Fruit fly (Drosophila melanogaster) whole organism, adult: ENCODE data around the gene cni.

Experiments used
- CG12768 ChIP-seq: fragments of 200-800 bp; sonication (Bioruptor generic); optimal IDR thresholded peaks from 2 replicates; lab custom pipeline; 2017; ENCODE audit warnings: missing biosample characterization, missing genetic modification characterization, mild to moderate bottlenecking, moderate library complexity, missing genetic modification reagents
- CG1620 ChIP-seq: fragments of 200-800 bp; sonication (Bioruptor generic); optimal IDR thresholded peaks from 2 replicates; lab custom pipeline; 2016; ENCODE audit warnings: missing biosample characterization, missing genetic modification characterization
- CG7045 ChIP-seq: fragments of 200-800 bp; sonication (Bioruptor generic); optimal IDR thresholded peaks from 2 replicates; lab custom pipeline; 2017; ENCODE audit warnings: missing biosample characterization, mild to moderate bottlenecking, missing genetic modification characterization
- Hr96 ChIP-seq: fragments of 200-800 bp; sonication (Bioruptor generic); optimal IDR thresholded peaks from 2 replicates; lab custom pipeline; 2016; ENCODE audit warnings: missing biosample characterization, missing genetic modification characterization
- kay ChIP-seq: fragments of 200-800 bp; sonication (Bioruptor generic); peaks from one replicate; lab custom pipeline; 2016; ENCODE audit warnings: missing biosample characterization, missing genetic modification characterization, borderline replicate concordance
- pad ChIP-seq: fragments of 200-800 bp; sonication (Bioruptor generic); optimal IDR thresholded peaks from 3 replicates; lab custom pipeline; 2017; ENCODE audit warnings: missing biosample characterization, missing genetic modification characterization, mild to moderate bottlenecking, moderate library complexity, missing genetic modification reagents

- TF ChIP-seq CG12768 (GFP tag; lab: Kevin White, UChicago) (peak; percentile 60), pad (no peak), CG1620 (GFP tag; lab: Kevin White, UChicago) (no peak), CG7045 (GFP tag; lab: Kevin White, UChicago) (peak; percentile 4), Hr96 (no peak), kay (GFP tag; lab: Kevin White, UChicago) (peak; percentile 5)
Measured at dm6 chr2L:16317131-16317530, 6.6 kb upstream of the cni start.
